Fruit fly (Drosophila melanogaster) whole organism, adult: ENCODE results near the gene tHMG1.
A peak's percentile ranks its signal among the peaks of the same experiment; 100 is the strongest.

Experiments
- CG11617 ChIP-seq: fragments of 200-800 bp; sonication (Bioruptor generic); optimal IDR thresholded peaks from 2 replicates; lab custom pipeline; 2017; ENCODE audit warnings: mild to moderate bottlenecking, missing biosample characterization, missing genetic modification reagents, missing genetic modification characterization
- CG12768 ChIP-seq: fragments of 200-800 bp; sonication (Bioruptor generic); optimal IDR thresholded peaks from 2 replicates; lab custom pipeline; 2017; ENCODE audit warnings: missing biosample characterization, missing genetic modification characterization, mild to moderate bottlenecking, moderate library complexity, missing genetic modification reagents
- CG14711 ChIP-seq: fragments of 200-800 bp; sonication (Bioruptor generic); optimal IDR thresholded peaks from 2 replicates; lab custom pipeline; 2018; ENCODE audit warnings: missing biosample characterization, mild to moderate bottlenecking, missing genetic modification characterization, moderate library complexity
- CG1620 ChIP-seq: fragments of 200-800 bp; sonication (Bioruptor generic); optimal IDR thresholded peaks from 2 replicates; lab custom pipeline; 2016; ENCODE audit warnings: missing biosample characterization, missing genetic modification characterization
- CG33017 ChIP-seq: fragments of 200-800 bp; sonication (Bioruptor generic); optimal IDR thresholded peaks from 2 replicates; lab custom pipeline; 2018; ENCODE audit warnings: missing biosample characterization, mild to moderate bottlenecking, missing genetic modification characterization, moderate library complexity
- CG5204 ChIP-seq: fragments of 200-800 bp; sonication (Bioruptor generic); optimal IDR thresholded peaks from 2 replicates; lab custom pipeline; 2016; ENCODE audit warnings: missing biosample characterization, missing genetic modification characterization
- CG7045 ChIP-seq: fragments of 200-800 bp; sonication (Bioruptor generic); optimal IDR thresholded peaks from 2 replicates; lab custom pipeline; 2017; ENCODE audit warnings: missing biosample characterization, mild to moderate bottlenecking, missing genetic modification characterization
- CG7101 ChIP-seq: fragments of 200-800 bp; sonication (Bioruptor generic); optimal IDR thresholded peaks from 2 replicates; lab custom pipeline; 2018; ENCODE audit warnings: missing biosample characterization, mild to moderate bottlenecking, missing genetic modification characterization, moderate library complexity
- Clk ChIP-seq: fragments of 200-800 bp; sonication (Bioruptor generic); optimal IDR thresholded peaks from 2 replicates; lab custom pipeline; 2017; ENCODE audit warnings: missing biosample characterization, missing genetic modification characterization
- Crg-1 ChIP-seq: fragments of 200-800 bp; sonication (Bioruptor generic); optimal IDR thresholded peaks from 2 replicates; lab custom pipeline; 2016; ENCODE audit warnings: missing biosample characterization, missing genetic modification characterization
- Hr96 ChIP-seq: fragments of 200-800 bp; sonication (Bioruptor generic); optimal IDR thresholded peaks from 2 replicates; lab custom pipeline; 2016; ENCODE audit warnings: missing biosample characterization, missing genetic modification characterization
- Mnt ChIP-seq: fragments of 200-800 bp; sonication (Bioruptor generic); optimal IDR thresholded peaks from 2 replicates; lab custom pipeline; 2016; ENCODE audit warnings: missing biosample characterization, mild to moderate bottlenecking, missing genetic modification characterization
- bab1 ChIP-seq: fragments of 200-800 bp; sonication (Bioruptor generic); optimal IDR thresholded peaks from 3 replicates; lab custom pipeline; 2019; ENCODE audit warnings: missing biosample characterization, mild to moderate bottlenecking, missing genetic modification characterization, moderate library complexity
- cic ChIP-seq: fragments of 200-800 bp; sonication (Bioruptor generic); optimal IDR thresholded peaks from 2 replicates; lab custom pipeline; 2017; ENCODE audit warnings: missing biosample characterization, mild to moderate bottlenecking, missing genetic modification characterization, moderate library complexity
- cnc ChIP-seq, 2 experiments: fragments of >200 bp; optimal IDR thresholded peaks; 2 replicates each; lab custom pipeline; 2017
- kay ChIP-seq: fragments of 200-800 bp; sonication (Bioruptor generic); peaks from one replicate; lab custom pipeline; 2016; ENCODE audit warnings: missing biosample characterization, missing genetic modification characterization, borderline replicate concordance
- ovo ChIP-seq: fragments of 200-800 bp; sonication (Bioruptor generic); optimal IDR thresholded peaks from 2 replicates; lab custom pipeline; 2016; ENCODE audit warnings: missing biosample characterization, missing genetic modification characterization
- pad ChIP-seq: fragments of 200-800 bp; sonication (Bioruptor generic); optimal IDR thresholded peaks from 3 replicates; lab custom pipeline; 2017; ENCODE audit warnings: missing biosample characterization, missing genetic modification characterization, mild to moderate bottlenecking, moderate library complexity, missing genetic modification reagents
- tj ChIP-seq: fragments of 200-800 bp; sonication (Bioruptor generic); optimal IDR thresholded peaks from 3 replicates; lab custom pipeline; 2017; ENCODE audit warnings: missing biosample characterization, mild to moderate bottlenecking, missing genetic modification characterization, moderate library complexity
- toe ChIP-seq: fragments of 200-800 bp; sonication (Bioruptor generic); optimal IDR thresholded peaks from 2 replicates; lab custom pipeline; 2016; ENCODE audit warnings: missing biosample characterization, missing genetic modification characterization

Gene tHMG1

dm6 chr3R:22487037-22487492 is 4.6 kb upstream of the tHMG1 start, which contains the start of gene Pfdn5:
Gene Pfdn5 (plus strand): TSS chr3R:22487039.
- peak; percentile 63 for TF ChIP-seq bab1 (GFP tag; lab: Kevin White, UChicago)
- peak; percentile 67 for TF ChIP-seq CG14711 (tag; lab: Kevin White, UChicago)
- TF ChIP-seq Mnt (GFP tag; lab: Kevin White, UChicago) = peak; percentile 94
- TF ChIP-seq CG1620 = no peak
- TF ChIP-seq kay (GFP tag; lab: Kevin White, UChicago) = peak; percentile 94
- no peak for TF ChIP-seq cic (GFP tag; lab: Kevin White, UChicago)
- peak; percentile 18 for TF ChIP-seq pad (GFP tag; lab: Kevin White, UChicago)

- TF ChIP-seq CG5204 (GFP tag; lab: Kevin White, UChicago) (no peak), kay (GFP tag; lab: Kevin White, UChicago) (no peak), CG12768 (GFP tag; lab: Kevin White, UChicago) (no peak), cic (GFP tag; lab: Kevin White, UChicago) (no peak)
Observed at dm6 chr3R:22488855-22489254, 2.8 kb upstream of the tHMG1 start, which contains the start of gene CG5376. Gene CG5376 (minus strand): TSS chr3R:22488955.

- no peak for TF ChIP-seq toe
Observed at dm6 chr3R:22492767-22493166, 1.1 kb downstream of the tHMG1 start, which contains the start of gene tHMG2. Gene tHMG2 (plus strand): TSS chr3R:22492953.

dm6 chr3R:22494523-22495309 is 3.1 kb downstream of the tHMG1 start:
- TF ChIP-seq CG7045 (GFP tag; lab: Kevin White, UChicago) (peak; percentile 78), pad (GFP tag; lab: Kevin White, UChicago) (peak; percentile 29), CG11617 (GFP tag; lab: Kevin White, UChicago) (no peak), CG7101 (tag; lab: Kevin White, UChicago) (no peak), cnc (optimal IDR thresholded peaks at IDR 0.05; lab: Kevin White, UChicago) (no peak), Crg-1 (no peak), CG1620 (no peak), CG33017 (no peak), CG14711 (tag; lab: Kevin White, UChicago) (no peak)

dm6 chr3R:22497025-22497424 is 5.4 kb downstream of the tHMG1 start, which contains the start of gene Octbeta1R:
Gene Octbeta1R (plus strand): TSS chr3R:22497215.
- TF ChIP-seq CG12768 (GFP tag; lab: Kevin White, UChicago) = no peak
- TF ChIP-seq Crg-1 = no peak
- no peak for TF ChIP-seq kay (GFP tag; lab: Kevin White, UChicago)
- TF ChIP-seq toe = no peak
- TF ChIP-seq CG1620 = no peak
- TF ChIP-seq CG5204 (GFP tag; lab: Kevin White, UChicago) = no peak
- TF ChIP-seq CG7101 (tag; lab: Kevin White, UChicago) = no peak
- no peak for TF ChIP-seq tj (GFP tag; lab: Kevin White, UChicago)
- no peak for TF ChIP-seq cic (GFP tag; lab: Kevin White, UChicago)

dm6 chr3R:22503630-22504029 is 12.0 kb downstream of the tHMG1 start:
- TF ChIP-seq CG5204 (GFP tag; lab: Kevin White, UChicago) = no peak
- TF ChIP-seq ovo (GFP tag; lab: Kevin White, UChicago) = no peak
- no peak for TF ChIP-seq bab1 (GFP tag; lab: Kevin White, UChicago)
- no peak for TF ChIP-seq CG7045 (GFP tag; lab: Kevin White, UChicago)
- no peak for TF ChIP-seq tj (GFP tag; lab: Kevin White, UChicago)
- TF ChIP-seq cnc (optimal IDR thresholded peaks at IDR 0.05; lab: Kevin White, UChicago) = no peak
- TF ChIP-seq cic (GFP tag; lab: Kevin White, UChicago) = no peak
- TF ChIP-seq toe = no peak
- TF ChIP-seq kay (GFP tag; lab: Kevin White, UChicago) = no peak
- TF ChIP-seq CG7101 (tag; lab: Kevin White, UChicago) = no peak
- TF ChIP-seq Clk = no peak
- no peak for TF ChIP-seq pad (GFP tag; lab: Kevin White, UChicago)
- TF ChIP-seq Crg-1 = no peak

dm6 chr3R:22515384-22515783 is 23.8 kb downstream of the tHMG1 start:
- TF ChIP-seq CG7045 (GFP tag; lab: Kevin White, UChicago) (no peak), kay (GFP tag; lab: Kevin White, UChicago) (peak; percentile 2)

dm6 chr3R:22518285-22518684 is 26.7 kb downstream of the tHMG1 start:
- TF ChIP-seq cnc (optimal IDR thresholded peaks at IDR 0.05; lab: Kevin White, UChicago) = no peak
- TF ChIP-seq CG1620 = peak; percentile 42
- peak; percentile 54 for TF ChIP-seq CG7101 (tag; lab: Kevin White, UChicago)
- TF ChIP-seq bab1 (GFP tag; lab: Kevin White, UChicago) = no peak
- TF ChIP-seq Clk = no peak
- TF ChIP-seq toe = no peak
- TF ChIP-seq CG33017 = peak; percentile 32
- peak; percentile 25 for TF ChIP-seq pad (GFP tag; lab: Kevin White, UChicago)
- TF ChIP-seq tj (GFP tag; lab: Kevin White, UChicago) = peak; percentile 18
- peak; percentile 6 for TF ChIP-seq CG5204 (GFP tag; lab: Kevin White, UChicago)
- peak; percentile 58 for TF ChIP-seq cic (GFP tag; lab: Kevin White, UChicago)
- peak; percentile 44 for TF ChIP-seq CG11617 (GFP tag; lab: Kevin White, UChicago)
- no peak for TF ChIP-seq ovo (GFP tag; lab: Kevin White, UChicago)
- peak; percentile 65 for TF ChIP-seq CG7045 (GFP tag; lab: Kevin White, UChicago)
- TF ChIP-seq kay (GFP tag; lab: Kevin White, UChicago) = no peak
- TF ChIP-seq CG12768 (GFP tag; lab: Kevin White, UChicago) = peak; percentile 50
- peak; percentile 62 for TF ChIP-seq Crg-1
- TF ChIP-seq Mnt (GFP tag; lab: Kevin White, UChicago) = peak; percentile 20
- no peak for TF ChIP-seq CG14711 (tag; lab: Kevin White, UChicago)
- TF ChIP-seq Hr96 = no peak
